Fruit fly (Drosophila melanogaster) whole organism, embryonic: ENCODE results near the gene CG14356.
A peak's percentile ranks its signal among the peaks of the same experiment; 100 is the strongest.

Experiments used
- B-H1 ChIP-seq: fragments of 200-800 bp; sonication (Bioruptor generic); IDR thresholded peaks from 3 replicates; pipeline ENCODE4 v1.3.6; 2022; ENCODE audit warnings: missing biosample characterization, missing genetic modification characterization
- Bteb2 ChIP-seq: fragments of 200-800 bp; sonication (Bioruptor generic); optimal IDR thresholded peaks from 2 replicates; lab custom pipeline; 2016; ENCODE audit warnings: missing biosample characterization, missing genetic modification characterization
- CG10366 ChIP-seq: fragments of 200-800 bp; sonication (Bioruptor generic); IDR thresholded peaks from 2 replicates; pipeline ENCODE4 v1.3.6; 2022; ENCODE audit warnings: missing biosample characterization, missing genetic modification characterization
- CG10565 ChIP-seq: fragments of 200-800 bp; sonication (Bioruptor generic); optimal IDR thresholded peaks from 3 replicates; lab custom pipeline; 2016; ENCODE audit warnings: missing biosample characterization, mild to moderate bottlenecking, missing genetic modification characterization
- CG11504 ChIP-seq: fragments of 200-800 bp; sonication (Bioruptor generic); optimal IDR thresholded peaks from 3 replicates; lab custom pipeline; 2019; ENCODE audit warnings: missing biosample characterization, mild to moderate bottlenecking, missing genetic modification characterization, moderate library complexity
- CG11695 ChIP-seq: fragments of 200-800 bp; sonication (Bioruptor generic); IDR thresholded peaks from 3 replicates; pipeline ENCODE4 v1.3.6; 2022; ENCODE audit warnings: missing biosample characterization, missing genetic modification characterization
- CG12769 ChIP-seq: fragments of 200-800 bp; sonication (Bioruptor generic); optimal IDR thresholded peaks from 2 replicates; lab custom pipeline; 2019; ENCODE audit warnings: missing biosample characterization, mild to moderate bottlenecking, missing genetic modification characterization, moderate library complexity
- CG16863 ChIP-seq: fragments of 200-800 bp; sonication (Bioruptor generic); optimal IDR thresholded peaks from 3 replicates; lab custom pipeline; 2016; ENCODE audit warnings: missing biosample characterization, missing genetic modification characterization
- CG17328 ChIP-seq: fragments of 200-800 bp; sonication (Bioruptor generic); IDR thresholded peaks from 2 replicates; pipeline ENCODE4 v1.3.6; 2022; ENCODE audit warnings: missing biosample characterization, missing genetic modification characterization
- CG17829 ChIP-seq: fragments of 200-800 bp; optimal IDR thresholded peaks from 2 replicates; lab custom pipeline; 2019; ENCODE audit warnings: missing biosample characterization, mild to moderate bottlenecking, missing genetic modification characterization, moderate library complexity
- CG18619 ChIP-seq: fragments of 200-800 bp; sonication (Bioruptor generic); optimal IDR thresholded peaks from 3 replicates; lab custom pipeline; 2017; ENCODE audit warnings: missing biosample characterization, mild to moderate bottlenecking, missing genetic modification characterization
- CG2202 ChIP-seq: fragments of 200-800 bp; sonication (Bioruptor generic); optimal IDR thresholded peaks from 2 replicates; lab custom pipeline; 2018; ENCODE audit warnings: missing biosample characterization, mild to moderate bottlenecking, missing genetic modification characterization
- CG30403 ChIP-seq: fragments of 200-800 bp; sonication (Bioruptor generic); optimal IDR thresholded peaks from 3 replicates; lab custom pipeline; 2016; ENCODE audit warnings: missing biosample characterization, missing genetic modification characterization
- CG31224 ChIP-seq: fragments of 200-800 bp; sonication (Bioruptor generic); IDR thresholded peaks from 2 replicates; pipeline ENCODE4 v1.3.6; 2022; ENCODE audit warnings: missing biosample characterization, missing genetic modification characterization
- CG4617 ChIP-seq: fragments of 200-800 bp; sonication (Bioruptor generic); optimal IDR thresholded peaks from 3 replicates; lab custom pipeline; 2016; ENCODE audit warnings: missing biosample characterization, missing genetic modification characterization, borderline replicate concordance
- CG4730 ChIP-seq: fragments of 200-800 bp; sonication (Bioruptor generic); IDR thresholded peaks from 2 replicates; pipeline ENCODE4 v1.3.6; 2022; ENCODE audit warnings: missing biosample characterization, missing genetic modification characterization
- CG4820 ChIP-seq: fragments of 200-800 bp; sonication (Bioruptor generic); optimal IDR thresholded peaks from 3 replicates; lab custom pipeline; 2016; ENCODE audit warnings: missing biosample characterization, missing genetic modification characterization
- CG6175 ChIP-seq: fragments of 200-800 bp; sonication (Bioruptor generic); IDR thresholded peaks from 3 replicates; pipeline ENCODE4 v1.3.6; 2022; ENCODE audit warnings: missing biosample characterization, missing genetic modification characterization
- CG6765 ChIP-seq: fragments of 200-800 bp; sonication (Bioruptor generic); optimal IDR thresholded peaks from 3 replicates; lab custom pipeline; 2017; ENCODE audit warnings: missing biosample characterization, mild to moderate bottlenecking, missing genetic modification characterization
- CG6854 ChIP-seq: fragments of 200-800 bp; sonication (Bioruptor generic); optimal IDR thresholded peaks from 3 replicates; lab custom pipeline; 2017; ENCODE audit warnings: missing biosample characterization, mild to moderate bottlenecking, missing genetic modification characterization
- CG7271 ChIP-seq: fragments of 200-800 bp; sonication (Bioruptor generic); optimal IDR thresholded peaks from 2 replicates; lab custom pipeline; 2018; ENCODE audit warnings: missing biosample characterization, mild to moderate bottlenecking, missing genetic modification characterization, moderate library complexity
- CG7745 ChIP-seq: fragments of 200-800 bp; sonication (Bioruptor generic); optimal IDR thresholded peaks from 2 replicates; lab custom pipeline; 2018; ENCODE audit warnings: missing biosample characterization, mild to moderate bottlenecking, missing genetic modification characterization, moderate library complexity
- CG8388 ChIP-seq: fragments of 200-800 bp; sonication (Bioruptor generic); optimal IDR thresholded peaks from 2 replicates; lab custom pipeline; 2019; ENCODE audit warnings: missing biosample characterization, mild to moderate bottlenecking, missing genetic modification characterization, moderate library complexity
- CG9876 ChIP-seq: fragments of 200-800 bp; sonication (Bioruptor generic); optimal IDR thresholded peaks from 2 replicates; lab custom pipeline; 2016; ENCODE audit warnings: missing biosample characterization, missing genetic modification characterization
- CG9932 ChIP-seq: fragments of 200-800 bp; sonication (Bioruptor generic); IDR thresholded peaks from 2 replicates; pipeline ENCODE4 v1.3.6; 2022; ENCODE audit warnings: missing biosample characterization, missing genetic modification characterization
- Deaf1 ChIP-seq: fragments of 200-800 bp; optimal IDR thresholded peaks from 3 replicates; lab custom pipeline; 2019; ENCODE audit warnings: missing biosample characterization, mild to moderate bottlenecking, missing genetic modification characterization, moderate library complexity
- Drgx ChIP-seq: fragments of 200-800 bp; sonication (Bioruptor generic); IDR thresholded peaks from 2 replicates; pipeline ENCODE4 v1.3.6; 2022; ENCODE audit warnings: missing biosample characterization, missing genetic modification characterization
- H15 ChIP-seq: fragments of 200-800 bp; sonication (Bioruptor generic); IDR thresholded peaks from 3 replicates; pipeline ENCODE4 v1.3.6; 2022; ENCODE audit warnings: missing biosample characterization, missing genetic modification characterization
- Lim3 ChIP-seq: fragments of 200-800 bp; sonication (Bioruptor generic); IDR thresholded peaks from 2 replicates; pipeline ENCODE4 v1.3.6; 2022; ENCODE audit warnings: missing biosample characterization, missing genetic modification characterization
- Lpt ChIP-seq: fragments of >200 bp; optimal IDR thresholded peaks from 2 replicates; lab custom pipeline; 2018; ENCODE audit warnings: missing biosample characterization, missing genetic modification characterization
- Max ChIP-seq: fragments of 200-800 bp; sonication (Bioruptor generic); optimal IDR thresholded peaks from 2 replicates; lab custom pipeline; 2016; ENCODE audit warnings: missing biosample characterization, mild to moderate bottlenecking, missing genetic modification characterization
- Nf-YB ChIP-seq: fragments of 200-800 bp; sonication (Bioruptor generic); optimal IDR thresholded peaks from 3 replicates; lab custom pipeline; 2019; ENCODE audit warnings: missing biosample characterization, mild to moderate bottlenecking, missing genetic modification characterization, moderate library complexity
- Nf-YC ChIP-seq: fragments of 200-800 bp; optimal IDR thresholded peaks from 3 replicates; lab custom pipeline; 2019; ENCODE audit warnings: missing biosample characterization, mild to moderate bottlenecking, missing genetic modification characterization, moderate library complexity
- PHDP ChIP-seq: fragments of 200-800 bp; sonication (Bioruptor generic); optimal IDR thresholded peaks from 3 replicates; lab custom pipeline; 2018; ENCODE audit warnings: missing biosample characterization, mild to moderate bottlenecking, missing genetic modification characterization, moderate library complexity
- abd-A ChIP-seq: fragments of 200-800 bp; sonication (Bioruptor generic); optimal IDR thresholded peaks from 3 replicates; lab custom pipeline; 2019; ENCODE audit warnings: missing biosample characterization, mild to moderate bottlenecking, missing genetic modification characterization, moderate library complexity
- bigmax ChIP-seq: fragments of 200-800 bp; sonication (Bioruptor generic); optimal IDR thresholded peaks from 2 replicates; lab custom pipeline; 2018; ENCODE audit warnings: missing biosample characterization, mild to moderate bottlenecking, missing genetic modification characterization
- chinmo ChIP-seq: fragments of 200-800 bp; sonication (Bioruptor generic); IDR thresholded peaks from 4 replicates; pipeline ENCODE4 v1.3.6; 2022; ENCODE audit warnings: missing biosample characterization, missing genetic modification characterization; ENCODE audit not compliant: partially characterized antibody
- dan ChIP-seq: fragments of 200-800 bp; sonication (Bioruptor generic); IDR thresholded peaks from 2 replicates; pipeline ENCODE4 v1.3.6; 2022; ENCODE audit warnings: missing biosample characterization, missing genetic modification characterization
- lab ChIP-seq: fragments of 200-800 bp; sonication (Bioruptor generic); optimal IDR thresholded peaks from 3 replicates; lab custom pipeline; 2017; ENCODE audit warnings: missing biosample characterization, missing genetic modification characterization, mild to moderate bottlenecking, moderate library complexity, missing genetic modification reagents
- rib ChIP-seq: fragments of 200-800 bp; sonication (Bioruptor generic); IDR thresholded peaks from 2 replicates; pipeline ENCODE4 v1.3.6; 2022; ENCODE audit warnings: missing biosample characterization, missing genetic modification characterization
- scrt ChIP-seq: fragments of 200-800 bp; sonication (Bioruptor generic); optimal IDR thresholded peaks from 2 replicates; lab custom pipeline; 2018; ENCODE audit warnings: missing biosample characterization, mild to moderate bottlenecking, missing genetic modification characterization, moderate library complexity
- sd ChIP-seq: fragments of 200-800 bp; sonication (Bioruptor generic); optimal IDR thresholded peaks from 3 replicates; lab custom pipeline; 2018; ENCODE audit warnings: missing biosample characterization, mild to moderate bottlenecking, missing genetic modification characterization, moderate library complexity
- sens ChIP-seq: fragments of 200-800 bp; sonication (Bioruptor generic); peaks from one replicate; lab custom pipeline; 2016; ENCODE audit warnings: missing biosample characterization, missing genetic modification characterization
- sna ChIP-seq: fragments of 200-800 bp; sonication (Bioruptor generic); IDR thresholded peaks from 2 replicates; pipeline ENCODE4 v1.3.6; 2022; ENCODE audit warnings: missing biosample characterization, missing genetic modification characterization; ENCODE audit not compliant: partially characterized antibody
- tap ChIP-seq: fragments of 200-800 bp; optimal IDR thresholded peaks from 3 replicates; lab custom pipeline; 2019; ENCODE audit warnings: missing biosample characterization, mild to moderate bottlenecking, missing genetic modification characterization, moderate library complexity
- ttk ChIP-seq: fragments of 200-800 bp; sonication (Bioruptor generic); IDR thresholded peaks from 2 replicates; pipeline ENCODE4 v2.1.2; 2022; ENCODE audit warnings: missing biosample characterization, missing genetic modification characterization
- unc-4 ChIP-seq: fragments of 200-800 bp; sonication (Bioruptor generic); IDR thresholded peaks from 2 replicates; pipeline ENCODE4 v1.3.6; 2022; ENCODE audit warnings: missing biosample characterization, missing genetic modification characterization; ENCODE audit not compliant: partially characterized antibody
- zfh2 ChIP-seq: fragments of 200-800 bp; sonication (Bioruptor generic); optimal IDR thresholded peaks from 2 replicates; lab custom pipeline; 2016; ENCODE audit warnings: missing biosample characterization, missing genetic modification characterization

CG14356 gene

DNA sequence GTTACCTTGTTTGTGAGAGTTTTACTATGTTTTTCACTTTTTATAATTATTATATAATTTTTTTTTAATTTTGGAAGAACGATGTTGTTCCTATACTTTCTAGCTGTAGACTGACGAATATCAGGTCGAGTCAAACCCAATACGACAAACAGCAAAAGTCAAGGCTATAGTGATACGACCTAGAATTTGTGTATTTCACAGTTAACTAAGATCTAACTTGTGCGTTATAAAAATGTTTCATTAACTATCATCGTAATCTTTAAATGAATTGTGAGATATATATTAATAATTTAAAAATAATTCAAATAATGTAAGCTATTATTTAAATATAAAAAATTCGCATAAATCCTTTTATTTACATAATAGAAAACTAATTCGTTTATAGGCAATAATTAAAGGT is 33.9 kb downstream of the CG14356 start, which contains the start of gene CG9920:
TSS of gene CG9920 (minus strand) at position 101 of the 400 bp plus-strand sequence.
- no peak for TF ChIP-seq Max (GFP tag; lab: Kevin White, UChicago)
- TF ChIP-seq rib, result no peak
- TF ChIP-seq CG11695, result no peak
- no peak for TF ChIP-seq Lpt (GFP tag; lab: Kevin White, UChicago)
- no peak for TF ChIP-seq CG11504 (tag; lab: Kevin White, UChicago)
- no peak for TF ChIP-seq CG4730
- TF ChIP-seq H15 (GFP tag; lab: Robert Waterston, UW), result no peak
- no peak for TF ChIP-seq CG17328 (GFP tag; lab: Robert Waterston, UW)
- no peak for TF ChIP-seq CG2202 (tag; lab: Kevin White, UChicago)
- TF ChIP-seq sna (GFP tag; lab: Robert Waterston, UW), result no peak
- TF ChIP-seq Drgx, result no peak
- no peak for TF ChIP-seq Lim3 (GFP tag; lab: Robert Waterston, UW)
- TF ChIP-seq CG10565 (GFP tag; lab: Kevin White, UChicago), result no peak
- no peak for TF ChIP-seq chinmo (GFP tag; lab: Robert Waterston, UW)
- TF ChIP-seq zfh2 (GFP tag; lab: Kevin White, UChicago), result no peak
- TF ChIP-seq lab, result no peak
- TF ChIP-seq CG4820, result no peak
- TF ChIP-seq CG7271, result no peak
- no peak for TF ChIP-seq tap
- no peak for TF ChIP-seq Bteb2 (GFP tag; lab: Kevin White, UChicago)
- TF ChIP-seq, all 482 proteins: peak for 0

DNA sequence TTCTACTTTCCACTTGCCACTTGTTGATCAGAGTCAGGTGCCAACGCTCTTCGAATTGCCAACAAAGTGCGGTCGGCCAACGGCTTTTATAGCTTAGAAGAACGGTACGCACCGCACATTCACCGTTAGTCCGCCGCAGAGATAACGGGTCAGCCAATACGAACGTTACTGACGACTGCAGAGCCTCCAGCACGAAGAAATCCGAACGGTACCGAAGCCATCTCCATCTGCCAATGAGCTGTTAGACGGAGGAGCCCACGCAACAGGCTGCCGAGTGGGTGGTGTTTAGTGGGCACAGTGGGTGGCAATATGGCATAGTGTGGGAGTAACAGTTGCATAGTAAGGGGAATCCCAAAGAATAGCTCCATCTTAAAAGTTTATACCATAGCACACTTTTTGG is 35.1 kb downstream of the CG14356 start, which contains the start of gene CCHa1:
TSS of gene CCHa1 (minus strand) at position 44 of the 400 bp plus-strand sequence.
- TF ChIP-seq scrt, result peak; percentile 91
- peak; percentile 52 for TF ChIP-seq sens (GFP tag; lab: Kevin White, UChicago)
- TF ChIP-seq B-H1 (GFP tag; lab: Robert Waterston, UW), result no peak
- TF ChIP-seq Nf-YB (GFP tag; lab: Kevin White, UChicago), result peak; percentile 51
- TF ChIP-seq CG6765, result no peak
- no peak for TF ChIP-seq CG7745 (tag; lab: Kevin White, UChicago)
- TF ChIP-seq Nf-YC, result peak; percentile 87
- TF ChIP-seq Deaf1 (tag; lab: Kevin White, UChicago), result peak; percentile 90
- no peak for TF ChIP-seq CG30403
- TF ChIP-seq chinmo (GFP tag; lab: Robert Waterston, UW), result 0 out of 4 replicates have a peak, but pooled peaks have one; percentile 26

- TF ChIP-seq CG17829 (tag; lab: Kevin White, UChicago), result no peak
- no peak for TF ChIP-seq CG7271
- peak; percentile 20 for TF ChIP-seq abd-A
- 0 out of 4 replicates have a peak, but pooled peaks have one; percentile 34 for TF ChIP-seq chinmo (GFP tag; lab: Robert Waterston, UW)
- peak; percentile 20 for TF ChIP-seq CG12769 (tag; lab: Kevin White, UChicago)
- no peak for TF ChIP-seq CG4617
- peak; percentile 91 for TF ChIP-seq sd
- no peak for TF ChIP-seq CG9876 (GFP tag; lab: Kevin White, UChicago)
Observed at dm6 chr3R:14095916-14096315, 36.0 kb downstream of the CG14356 start.

DNA sequence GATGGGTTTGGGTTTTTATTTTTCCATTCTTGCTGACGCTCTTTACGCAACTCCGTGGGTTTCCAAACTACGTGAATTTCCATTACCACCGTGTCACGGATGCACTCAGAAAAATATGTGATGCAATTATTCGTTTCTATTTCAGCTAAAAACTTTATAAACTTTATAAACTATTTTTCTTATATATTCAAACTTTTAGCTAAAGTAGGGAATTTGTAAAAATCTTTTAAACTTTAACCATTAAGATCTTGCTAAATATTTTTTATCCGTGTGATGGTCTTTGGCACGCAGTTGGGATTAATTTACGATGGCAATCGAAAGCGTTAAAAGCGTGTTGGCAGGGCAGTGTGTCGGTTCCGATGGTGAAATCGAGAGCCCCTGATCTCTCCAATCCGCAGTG is 36.4 kb downstream of the CG14356 start:
- TF ChIP-seq dan (GFP tag; lab: Robert Waterston, UW) (no peak), CG17829 (tag; lab: Kevin White, UChicago) (peak; percentile 37), bigmax (GFP tag; lab: Kevin White, UChicago) (no peak), CG8388 (GFP tag; lab: Kevin White, UChicago) (peak; percentile 56), CG18619 (peak; percentile 42), CG10366 (GFP tag; lab: Robert Waterston, UW) (peak; percentile 39; the same call in 1 of the 2 replicates), CG16863 (GFP tag; lab: Kevin White, UChicago) (no peak), CG31224 (no peak), unc-4 (GFP tag; lab: Robert Waterston, UW) (no peak), PHDP (tag; lab: Kevin White, UChicago) (peak; percentile 56), CG6854 (GFP tag; lab: Kevin White, UChicago) (peak; percentile 37), ttk (GFP tag; lab: Robert Waterston, UW) (peak; percentile 31; the same call in 1 of the 2 replicates), CG9932 (GFP tag; lab: Robert Waterston, UW) (no peak), CG6175 (GFP tag; lab: Robert Waterston, UW) (no peak)
